Worm (Caenorhabditis elegans): ENCODE data around the gene hint-3.

The hint-3 gene

ce11 chrV:7804801-7805163 is 44.5 kb downstream of the hint-3 start, which contains the start of gene xpo-1:
xpo-1 (plus strand) TSS chrV:7805064.
- no peak for TF ChIP-seq lin-11 (tag; optimal IDR thresholded peaks at IDR 0.05)
- TF ChIP-seq C08G9.2 (tag; optimal IDR thresholded peaks at IDR 0.05), result no peak
- no peak for TF ChIP-seq hlh-30 (tag; optimal IDR thresholded peaks at IDR 0.05; ENCODE audit: insufficient read depth)
- TF ChIP-seq tbx-7 (tag; optimal IDR thresholded peaks at IDR 0.05), result no peak
- TF ChIP-seq ceh-9 (tag; optimal IDR thresholded peaks at IDR 0.05), result no peak
- TF ChIP-seq pha-4 (tag; optimal IDR thresholded peaks at IDR 0.05), result no peak
- no peak for TF ChIP-seq pag-3 (tag; optimal IDR thresholded peaks at IDR 0.05; ENCODE audit: borderline replicate concordance)

ce11 chrV:7806629-7807028 is 46.4 kb downstream of the hint-3 start:
- TF ChIP-seq ceh-6 (GFP tag; optimal IDR thresholded peaks at IDR 0.05) (no peak), pag-3 (tag; optimal IDR thresholded peaks at IDR 0.05; ENCODE audit: borderline replicate concordance) (no peak), hlh-13 (GFP tag; optimal IDR thresholded peaks at IDR 0.05) (no peak), T23F11.4 (GFP tag; optimal IDR thresholded peaks at IDR 0.05) (no peak), C38D4.7 (GFP tag; optimal IDR thresholded peaks at IDR 0.05) (no peak), lim-6 (tag; optimal IDR thresholded peaks at IDR 0.05) (no peak), syd-9 (tag; optimal IDR thresholded peaks at IDR 0.05) (no peak), Y22D7AL.16 (tag; optimal IDR thresholded peaks at IDR 0.05) (no peak), sdc-2 (tag; optimal IDR thresholded peaks at IDR 0.05) (no peak)

ce11 chrV:7808444-7808843 is 48.2 kb downstream of the hint-3 start:
- TF ChIP-seq nfya-1 (tag; optimal IDR thresholded peaks at IDR 0.05) (no peak), ceh-6 (GFP tag; optimal IDR thresholded peaks at IDR 0.05) (no peak), ceh-22 (tag; optimal IDR thresholded peaks at IDR 0.05) (no peak), odd-2 (tag; optimal IDR thresholded peaks at IDR 0.05) (no peak), gmeb-2 (tag; optimal IDR thresholded peaks at IDR 0.05) (no peak), che-1 (tag; optimal IDR thresholded peaks at IDR 0.05) (no peak), syd-9 (tag; optimal IDR thresholded peaks at IDR 0.05) (no peak), elt-4 (tag; optimal IDR thresholded peaks at IDR 0.05) (no peak), zip-5 (tag; optimal IDR thresholded peaks at IDR 0.05) (no peak), mec-3 (tag; optimal IDR thresholded peaks at IDR 0.05; ENCODE audit: borderline replicate concordance) (no peak), F13H6.1 (tag; optimal IDR thresholded peaks at IDR 0.05) (no peak), tbx-2 (tag; optimal IDR thresholded peaks at IDR 0.05) (no peak), madf-2 (tag; optimal IDR thresholded peaks at IDR 0.05) (no peak), hlh-6 (tag; optimal IDR thresholded peaks at IDR 0.05) (no peak), ceh-9 (tag; optimal IDR thresholded peaks at IDR 0.05) (no peak), C08G9.2 (tag; optimal IDR thresholded peaks at IDR 0.05) (no peak)

ce11 chrV:7809320-7810256 is 49.3 kb downstream of the hint-3 start, which contains the start of gene ZK742.3:
ZK742.3 (minus strand) TSS chrV:7809912.
- TF ChIP-seq pha-4 (tag; optimal IDR thresholded peaks at IDR 0.05), result no peak

ce11 chrV:7810591-7810990 is 50.3 kb downstream of the hint-3 start:
- TF ChIP-seq ahr-1 (tag; optimal IDR thresholded peaks at IDR 0.05) (no peak), unc-86 (tag; optimal IDR thresholded peaks at IDR 0.05) (no peak), pros-1 (tag; optimal IDR thresholded peaks at IDR 0.05) (no peak), pqm-1 (tag; optimal IDR thresholded peaks at IDR 0.05) (no peak), dmd-4 (tag; optimal IDR thresholded peaks at IDR 0.05; ENCODE audit: borderline replicate concordance) (no peak), nfya-1 (tag; optimal IDR thresholded peaks at IDR 0.05) (no peak), lin-11 (tag; optimal IDR thresholded peaks at IDR 0.05) (no peak), ttx-3 (tag; optimal IDR thresholded peaks at IDR 0.05) (no peak)
